Fruit fly (Drosophila melanogaster) whole organism, wandering third instar larva: ENCODE measurements around the gene CG31230.

ENCODE experiments used
- Abd-B ChIP-seq: fragments of >200 bp; optimal IDR thresholded peaks from 2 replicates; lab custom pipeline; 2017; ENCODE audit warnings: missing biosample characterization, missing genetic modification characterization
- GATAd ChIP-seq: sonication (Bioruptor generic); optimal IDR thresholded peaks from 2 replicates; lab custom pipeline; 2016; ENCODE audit warnings: missing biosample characterization, missing genetic modification characterization
- dl ChIP-seq, 2 experiments: fragments of 175-275, 200-275 bp in 1 of 2; fragments of 200-275 bp in 1 of 2; sonication (Bioruptor generic); optimal IDR thresholded peaks; lab custom pipeline; 2018; ENCODE audit warnings: mild to moderate bottlenecking in 2 of 2, missing biosample characterization in 2 of 2, missing genetic modification characterization in 2 of 2, moderate library complexity in 2 of 2; ENCODE audit not compliant: partially characterized antibody in 2 of 2, insufficient read depth in 1 of 2
- h ChIP-seq: fragments of 200-800 bp; sonication (Bioruptor generic); optimal IDR thresholded peaks from 3 replicates; lab custom pipeline; 2016; ENCODE audit warnings: missing biosample characterization, mild to moderate bottlenecking, missing genetic modification characterization
- pan ChIP-seq: fragments of >200 bp; optimal IDR thresholded peaks from 2 replicates; lab custom pipeline; 2017
- usp ChIP-seq: fragments of >200 bp; optimal IDR thresholded peaks from 2 replicates; lab custom pipeline; 2017; ENCODE audit warnings: missing biosample characterization, missing genetic modification characterization
- woc ChIP-seq: sonication (Bioruptor generic); optimal IDR thresholded peaks from 2 replicates; lab custom pipeline; 2016; ENCODE audit warnings: missing biosample characterization, mild to moderate bottlenecking, missing genetic modification characterization

- TF ChIP-seq pan (lab: Kevin White, UChicago) = no peak
- TF ChIP-seq woc = peak; percentile 90
- TF ChIP-seq h (GFP tag; lab: Kevin White, UChicago) = peak; percentile 84
- no peak for TF ChIP-seq dl (GFP tag; optimal IDR thresholded peaks at IDR 0.05; lab: Kevin White, UChicago; ENCODE audit: insufficient read depth in 1 of 2, partially characterized antibody in 2 of 2)
- TF ChIP-seq Abd-B (GFP tag; lab: Kevin White, UChicago) = no peak
- no peak for TF ChIP-seq usp (GFP tag; lab: Kevin White, UChicago)
- peak; percentile 84 for TF ChIP-seq GATAd (GFP tag; lab: Kevin White, UChicago)
These were observed 12.4 kb upstream of the CG31230 start, which contains the start of the genes CG31224 and CstF64 for dm6 chr3R:18658945-18659642.
